Worm (Caenorhabditis elegans) whole organism, young adult: ENCODE results near the gene F46E10.3.
A peak's percentile ranks its signal among the peaks of the same experiment; 100 is the strongest.

Experiments used
- C17E4.6 ChIP-seq: fragments of 200-800 bp; sonication (Bioruptor generic); IDR thresholded peaks from 2 replicates; pipeline ENCODE4 v1.3.6; 2022; ENCODE audit warnings: missing genetic modification reagents, missing genetic modification characterization, missing compliant biosample characterization
- F39B2.1 ChIP-seq: fragments of 200-800 bp; sonication (Bioruptor generic); IDR thresholded peaks from 2 replicates; pipeline ENCODE4 v1.3.6; 2022; ENCODE audit warnings: missing genetic modification reagents, missing genetic modification characterization, missing compliant biosample characterization
- F49E8.2 ChIP-seq: sonication (generic microtip); optimal IDR thresholded peaks from 3 replicates; lab custom pipeline; 2017; ENCODE audit warnings: missing genetic modification characterization, mild to moderate bottlenecking, missing compliant biosample characterization, antibody characterized with exemption, moderate library complexity; ENCODE audit not compliant: insufficient read depth
- ceh-91 ChIP-seq: fragments of 200-800 bp; sonication (Bioruptor generic); IDR thresholded peaks from 2 replicates; pipeline ENCODE4 v1.3.6; 2022; ENCODE audit warnings: missing genetic modification reagents, missing genetic modification characterization, missing compliant biosample characterization
- die-1 ChIP-seq: sonication (generic microtip); optimal IDR thresholded peaks from 2 replicates; lab custom pipeline; 2016; ENCODE audit warnings: missing genotype, mild to moderate bottlenecking, missing genetic modification characterization, missing compliant biosample characterization
- dpl-1 ChIP-seq: fragments of 150-350 bp; optimal IDR thresholded peaks from 2 replicates; lab custom pipeline; 2014; ENCODE audit warnings: missing biosample characterization, missing genetic modification reagents, missing genetic modification characterization
- nfya-2 ChIP-seq: fragments of 200-800 bp; sonication (Bioruptor generic); IDR thresholded peaks from 2 replicates; pipeline ENCODE4 v1.3.6; 2022; ENCODE audit warnings: missing genetic modification reagents, missing genetic modification characterization, missing compliant biosample characterization
- sea-2 ChIP-seq: fragments of 200-800 bp; sonication (Bioruptor generic); IDR thresholded peaks from 2 replicates; pipeline ENCODE4 v1.3.6; 2022; ENCODE audit warnings: missing genetic modification characterization, missing compliant biosample characterization
- snpc-4 ChIP-seq, 5 experiments: fragments of 150-350 bp in 1 of 5; sonication (generic microtip) in 4 of 5; optimal IDR thresholded peaks; 2 replicates each; lab custom pipeline; 2014 to 2018; ENCODE audit warnings: missing genetic modification characterization in 5 of 5, missing biosample characterization in 3 of 5, antibody characterized with exemption in 2 of 5, mild to moderate bottlenecking in 2 of 5, missing compliant biosample characterization in 2 of 5, missing genotype in 2 of 5, moderate library complexity in 2 of 5, missing genetic modification reagents in 1 of 5
- unc-62 ChIP-seq: fragments of 150-350 bp; optimal IDR thresholded peaks from 2 replicates; lab custom pipeline; 2014; ENCODE audit warnings: missing biosample characterization, missing genetic modification reagents, missing genetic modification characterization

ce11 chrV:6551707-6552390 lies 33.8 kb downstream of the F46E10.3 start, which contains the start of gene twk-10:
- TF ChIP-seq snpc-4 (GFP tag; optimal IDR thresholded peaks at IDR 0.05; lab: Kevin White, UChicago) (peak; percentile 70), snpc-4 (tag; optimal IDR thresholded peaks at IDR 0.05; lab: Kevin White, UChicago) (peak in 1 of 4 experiments; percentile 35), ceh-91 (GFP tag; lab: Robert Waterston, UW) (no peak), C17E4.6 (GFP tag; lab: Robert Waterston, UW) (no peak), F39B2.1 (GFP tag; lab: Robert Waterston, UW) (no peak), die-1 (tag; lab: Kevin White, UChicago) (peak; percentile 78), F49E8.2 (tag; lab: Kevin White, UChicago) (no peak), dpl-1 (GFP tag; lab: Kevin White, UChicago) (no peak), nfya-2 (GFP tag; lab: Robert Waterston, UW) (no peak), unc-62 (GFP tag; lab: Kevin White, UChicago) (no peak), sea-2 (GFP tag; lab: Robert Waterston, UW) (no peak)
